Fruit fly (Drosophila melanogaster): ENCODE data around the gene sba.
A peak's percentile ranks its signal among the peaks of the same experiment; 100 is the strongest.

Gene sba

DNA sequence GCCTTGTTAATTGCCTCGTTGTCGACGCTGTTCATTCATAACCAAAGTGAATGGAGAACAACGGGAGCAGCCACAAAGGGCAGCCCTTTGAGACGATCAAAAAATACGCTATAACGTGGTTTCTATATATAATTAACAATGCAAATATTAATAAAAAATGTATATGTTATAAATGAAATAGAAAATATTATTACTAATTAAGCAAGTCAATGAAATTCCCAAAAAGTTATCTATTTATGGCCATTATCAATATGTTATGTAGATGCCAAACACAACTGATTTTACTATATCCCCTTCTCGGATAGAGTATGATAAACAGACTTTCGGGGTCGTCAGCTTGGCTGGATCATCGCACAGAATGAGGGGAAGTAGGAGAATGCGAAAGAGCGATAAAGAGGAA lies 46.7 kb upstream of the sba start (continued):
- TF ChIP-seq pros (GFP tag; optimal IDR thresholded peaks at IDR 0.05): no peak
- peak; percentile 53 for TF ChIP-seq CG10366 (GFP tag; IDR thresholded peaks at IDR 0.05)
- TF ChIP-seq Elba2 (GFP tag; optimal IDR thresholded peaks at IDR 0.05): no peak
- TF ChIP-seq lola (GFP tag; optimal IDR thresholded peaks at IDR 0.05): no peak
- TF ChIP-seq CG7928 (GFP tag; optimal IDR thresholded peaks at IDR 0.05): no peak
- TF ChIP-seq Hsf (GFP tag; optimal IDR thresholded peaks at IDR 0.05): no peak
- no peak for TF ChIP-seq tio (GFP tag; optimal IDR thresholded peaks at IDR 0.05)
- TF ChIP-seq Bteb2 (GFP tag; optimal IDR thresholded peaks at IDR 0.05): no peak
- no peak for TF ChIP-seq Doc3 (GFP tag; IDR thresholded peaks at IDR 0.05; ENCODE audit: partially characterized antibody)
- peak; percentile 67 for TF ChIP-seq PHDP (tag; optimal IDR thresholded peaks at IDR 0.05)
- peak; percentile 31 for TF ChIP-seq CG18619 (GFP tag; optimal IDR thresholded peaks at IDR 0.05)
- TF ChIP-seq Mes4 (GFP tag; optimal IDR thresholded peaks at IDR 0.05): no peak
- TF ChIP-seq Bdp1 (GFP tag; optimal IDR thresholded peaks at IDR 0.05): no peak
- no peak for TF ChIP-seq CG4617 (GFP tag; optimal IDR thresholded peaks at IDR 0.05; ENCODE audit: borderline replicate concordance)
- no peak for TF ChIP-seq mirr (GFP tag; optimal IDR thresholded peaks at IDR 0.05)
- peak in 1 of 2 experiments; percentile 16 for TF ChIP-seq dpn (GFP tag; optimal IDR thresholded peaks at IDR 0.05)
- TF ChIP-seq pfk (GFP tag; optimal IDR thresholded peaks at IDR 0.05): no peak
- peak; percentile 26; the same call in 1 of the 2 replicates for TF ChIP-seq wor (GFP tag; IDR thresholded peaks at IDR 0.05)
- peak; percentile 78 for TF ChIP-seq CG13424 (tag; optimal IDR thresholded peaks at IDR 0.05)
- no peak for TF ChIP-seq Tbp (GFP tag; optimal IDR thresholded peaks at IDR 0.05)
- TF ChIP-seq CG5245 (GFP tag; optimal IDR thresholded peaks at IDR 0.05): no peak
- no peak for TF ChIP-seq chinmo (GFP tag; IDR thresholded peaks at IDR 0.05; ENCODE audit: partially characterized antibody)
- TF ChIP-seq jigr1 (GFP tag; IDR thresholded peaks at IDR 0.05): no peak
- TF ChIP-seq CG1792 (GFP tag; optimal IDR thresholded peaks at IDR 0.05): no peak
- TF ChIP-seq Pdp1 (GFP tag; optimal IDR thresholded peaks at IDR 0.05): no peak
- TF ChIP-seq Drgx (GFP tag; IDR thresholded peaks at IDR 0.05): 0 out of 2 replicates have a peak, but pooled peaks have one; percentile 11
- TF ChIP-seq Rx (GFP tag; IDR thresholded peaks at IDR 0.05): no peak
- peak; percentile 32 for TF ChIP-seq CG3407 (GFP tag; optimal IDR thresholded peaks at IDR 0.05)
- TF ChIP-seq D19A (tag; optimal IDR thresholded peaks at IDR 0.05): peak; percentile 95
- no peak for TF ChIP-seq CG13287 (GFP tag; IDR thresholded peaks at IDR 0.05; ENCODE audit: partially characterized antibody)
- TF ChIP-seq Trl (optimal IDR thresholded peaks at IDR 0.05): no peak
- no peak for TF ChIP-seq Trl (GFP tag; optimal IDR thresholded peaks at IDR 0.05)
- no peak for TF ChIP-seq slou (GFP tag; optimal IDR thresholded peaks at IDR 0.05)
- TF ChIP-seq cas (GFP tag; IDR thresholded peaks at IDR 0.05): 0 out of 2 replicates have a peak, but pooled peaks have one; percentile 39
- no peak for TF ChIP-seq MESR4 (GFP tag; optimal IDR thresholded peaks at IDR 0.05)
- no peak for TF ChIP-seq HmgZ (tag; optimal IDR thresholded peaks at IDR 0.05)
- TF ChIP-seq CG1602 (GFP tag; optimal IDR thresholded peaks at IDR 0.05): no peak
- TF ChIP-seq gce (GFP tag; IDR thresholded peaks at IDR 0.05): no peak
- no peak for TF ChIP-seq CG1832 (GFP tag; optimal IDR thresholded peaks at IDR 0.05)
- no peak for TF ChIP-seq Kr (GFP tag; optimal IDR thresholded peaks at IDR 0.05)
- TF ChIP-seq CG4707 (GFP tag; optimal IDR thresholded peaks at IDR 0.05): no peak
- peak; percentile 10 for TF ChIP-seq CG8281 (tag; optimal IDR thresholded peaks at IDR 0.05)
- peak; percentile 52 for TF ChIP-seq fd3F (GFP tag; optimal IDR thresholded peaks at IDR 0.05)
- no peak for TF ChIP-seq CG33557 (GFP tag; optimal IDR thresholded peaks at IDR 0.05)
- peak; percentile 65 for TF ChIP-seq Med (GFP tag)
- no peak for TF ChIP-seq Dref (GFP tag; IDR thresholded peaks at IDR 0.05)
- no peak for TF ChIP-seq CG8290 (GFP tag; optimal IDR thresholded peaks at IDR 0.05)
- no peak for TF ChIP-seq CG8290 (tag; optimal IDR thresholded peaks at IDR 0.05)
- TF ChIP-seq wek (GFP tag; optimal IDR thresholded peaks at IDR 0.05): no peak
- TF ChIP-seq CG1529 (GFP tag; optimal IDR thresholded peaks at IDR 0.05): no peak
- peak; percentile 8 for TF ChIP-seq CG4820 (GFP tag; optimal IDR thresholded peaks at IDR 0.05)

Data from whole organism, embryonic.